Fruit fly (Drosophila melanogaster) whole organism, embryonic: ENCODE measurements around the gene CG7611.
A peak's percentile ranks its signal among the peaks of the same experiment; 100 is the strongest.

Source experiments
- Abd-B ChIP-seq: fragments of 200-800 bp; sonication (Bioruptor generic); optimal IDR thresholded peaks from 2 replicates; lab custom pipeline; 2018; ENCODE audit warnings: missing biosample characterization, mild to moderate bottlenecking, missing genetic modification characterization, moderate library complexity
- BtbVII ChIP-seq: fragments of 200-800 bp; sonication (Bioruptor generic); optimal IDR thresholded peaks from 3 replicates; lab custom pipeline; 2017; ENCODE audit warnings: missing biosample characterization, mild to moderate bottlenecking, missing genetic modification characterization
- CG10147 ChIP-seq: fragments of 200-800 bp; sonication (Bioruptor generic); optimal IDR thresholded peaks from 2 replicates; lab custom pipeline; 2019; ENCODE audit warnings: missing biosample characterization, mild to moderate bottlenecking, missing genetic modification characterization, moderate library complexity
- CG10209 ChIP-seq: fragments of 200-800 bp; sonication (Bioruptor generic); optimal IDR thresholded peaks from 3 replicates; lab custom pipeline; 2017; ENCODE audit warnings: missing biosample characterization, mild to moderate bottlenecking, missing genetic modification characterization, missing genetic modification reagents
- CG10979 ChIP-seq: fragments of 200-800 bp; sonication (Bioruptor generic); optimal IDR thresholded peaks from 2 replicates; lab custom pipeline; 2018; ENCODE audit warnings: missing biosample characterization, mild to moderate bottlenecking, missing genetic modification characterization, moderate library complexity
- CG12236 ChIP-seq: fragments of 200-800 bp; sonication (Bioruptor generic); optimal IDR thresholded peaks from 2 replicates; lab custom pipeline; 2016; ENCODE audit warnings: missing biosample characterization, missing genetic modification characterization
- CG14710 ChIP-seq: fragments of 200-800 bp; sonication (Bioruptor generic); optimal IDR thresholded peaks from 3 replicates; lab custom pipeline; 2019; ENCODE audit warnings: missing biosample characterization, mild to moderate bottlenecking, missing genetic modification characterization, moderate library complexity
- CG15011 ChIP-seq: fragments of 200-800 bp; sonication (Bioruptor generic); optimal IDR thresholded peaks from 3 replicates; lab custom pipeline; 2018; ENCODE audit warnings: missing biosample characterization, mild to moderate bottlenecking, missing genetic modification characterization
- CG15269 ChIP-seq: fragments of 200-800 bp; sonication (Bioruptor generic); optimal IDR thresholded peaks from 2 replicates; lab custom pipeline; 2018; ENCODE audit warnings: missing biosample characterization, mild to moderate bottlenecking, missing genetic modification characterization, moderate library complexity
- CG17328 ChIP-seq: fragments of 200-800 bp; sonication (Bioruptor generic); IDR thresholded peaks from 2 replicates; pipeline ENCODE4 v1.3.6; 2022; ENCODE audit warnings: missing biosample characterization, missing genetic modification characterization
- CG17361 ChIP-seq: fragments of 200-800 bp; sonication (Bioruptor generic); IDR thresholded peaks from 3 replicates; pipeline ENCODE4 v1.3.6; 2022; ENCODE audit warnings: missing biosample characterization, missing genetic modification characterization
- CG32532 ChIP-seq: fragments of 200-800 bp; sonication (Bioruptor generic); IDR thresholded peaks from 2 replicates; pipeline ENCODE4 v1.3.6; 2022; ENCODE audit warnings: missing biosample characterization, missing genetic modification characterization
- CG32767 ChIP-seq: fragments of 200-800 bp; sonication (Bioruptor generic); IDR thresholded peaks from 2 replicates; pipeline ENCODE4 v1.3.6; 2022; ENCODE audit warnings: missing biosample characterization, missing genetic modification characterization
- CG43689 ChIP-seq: fragments of 200-800 bp; sonication (Bioruptor generic); IDR thresholded peaks from 2 replicates; pipeline ENCODE4 v1.3.6; 2022; ENCODE audit warnings: missing biosample characterization, missing genetic modification characterization
- CG4424 ChIP-seq: fragments of 200-800 bp; sonication (Bioruptor generic); optimal IDR thresholded peaks from 3 replicates; lab custom pipeline; 2016; ENCODE audit warnings: missing biosample characterization, missing genetic modification characterization
- CG6254 ChIP-seq: fragments of 200-800 bp; sonication (Bioruptor generic); optimal IDR thresholded peaks from 3 replicates; lab custom pipeline; 2017; ENCODE audit warnings: mild to moderate bottlenecking, missing biosample characterization, missing genetic modification reagents, missing genetic modification characterization
- CG6813 ChIP-seq: fragments of 200-800 bp; sonication (Bioruptor generic); optimal IDR thresholded peaks from 2 replicates; lab custom pipeline; 2017; ENCODE audit warnings: missing biosample characterization, missing genetic modification characterization, mild to moderate bottlenecking, moderate library complexity, missing genetic modification reagents
- Camta ChIP-seq: fragments of 200-800 bp; sonication (Bioruptor generic); optimal IDR thresholded peaks from 2 replicates; lab custom pipeline; 2016; ENCODE audit warnings: missing biosample characterization, missing genetic modification characterization
- Chrac-16 ChIP-seq: fragments of 200-800 bp; sonication (Bioruptor generic); optimal IDR thresholded peaks from 3 replicates; lab custom pipeline; 2016; ENCODE audit warnings: missing biosample characterization, missing genetic modification characterization
- Dip3 ChIP-seq: fragments of 200-800 bp; sonication (Bioruptor generic); optimal IDR thresholded peaks from 3 replicates; lab custom pipeline; 2016; ENCODE audit warnings: missing biosample characterization, missing genetic modification characterization
- HLH4C ChIP-seq: fragments of 200-800 bp; sonication (Bioruptor generic); IDR thresholded peaks from 3 replicates; pipeline ENCODE4 v1.3.6; 2022; ENCODE audit warnings: missing biosample characterization, missing genetic modification characterization; ENCODE audit not compliant: partially characterized antibody
- HLH54F ChIP-seq: fragments of 200-800 bp; sonication (Bioruptor generic); optimal IDR thresholded peaks from 3 replicates; lab custom pipeline; 2016; ENCODE audit warnings: missing biosample characterization, missing genetic modification characterization
- Lhr ChIP-seq: fragments of 200-800 bp; sonication (Bioruptor generic); optimal IDR thresholded peaks from 3 replicates; lab custom pipeline; 2017; ENCODE audit warnings: mild to moderate bottlenecking, missing biosample characterization, missing genetic modification reagents, missing genetic modification characterization
- NC2β ChIP-seq: fragments of 200-800 bp; sonication (Bioruptor generic); optimal IDR thresholded peaks from 2 replicates; lab custom pipeline; 2016; ENCODE audit warnings: missing biosample characterization, missing genetic modification characterization
- Nf-YB ChIP-seq: fragments of 200-800 bp; sonication (Bioruptor generic); optimal IDR thresholded peaks from 3 replicates; lab custom pipeline; 2019; ENCODE audit warnings: missing biosample characterization, mild to moderate bottlenecking, missing genetic modification characterization, moderate library complexity
- Ravus ChIP-seq: fragments of 200-800 bp; sonication (Bioruptor generic); IDR thresholded peaks from 2 replicates; pipeline ENCODE4 v1.3.6; 2022; ENCODE audit warnings: missing biosample characterization, missing genetic modification characterization
- Scr ChIP-seq: fragments of 200-800 bp; sonication (Bioruptor generic); IDR thresholded peaks from 2 replicates; pipeline ENCODE4 v1.3.6; 2022; ENCODE audit warnings: missing biosample characterization, missing genetic modification characterization; ENCODE audit not compliant: partially characterized antibody
- Xbp1 ChIP-seq: fragments of 200-800 bp; sonication (Bioruptor generic); optimal IDR thresholded peaks from 3 replicates; lab custom pipeline; 2016; ENCODE audit warnings: missing biosample characterization, mild to moderate bottlenecking, missing genetic modification characterization
- YL-1 ChIP-seq: fragments of 200-800 bp; sonication (Bioruptor generic); optimal IDR thresholded peaks from 3 replicates; lab custom pipeline; 2017; ENCODE audit warnings: missing biosample characterization, mild to moderate bottlenecking, missing genetic modification characterization
- abd-A ChIP-seq: fragments of 200-800 bp; sonication (Bioruptor generic); optimal IDR thresholded peaks from 3 replicates; lab custom pipeline; 2019; ENCODE audit warnings: missing biosample characterization, mild to moderate bottlenecking, missing genetic modification characterization, moderate library complexity
- al ChIP-seq: fragments of 200-800 bp; sonication (Bioruptor generic); IDR thresholded peaks from 2 replicates; pipeline ENCODE4 v1.3.6; 2022; ENCODE audit warnings: missing biosample characterization, missing genetic modification characterization
- cato ChIP-seq: fragments of 200-800 bp; sonication (Bioruptor generic); optimal IDR thresholded peaks from 2 replicates; lab custom pipeline; 2016; ENCODE audit warnings: missing biosample characterization, missing genetic modification characterization, borderline replicate concordance
- cg ChIP-seq: fragments of 200-800 bp; sonication (Bioruptor generic); optimal IDR thresholded peaks from 3 replicates; lab custom pipeline; 2019; ENCODE audit warnings: missing biosample characterization, mild to moderate bottlenecking, missing genetic modification characterization, moderate library complexity
- ci ChIP-seq: fragments of 200-800 bp; sonication (Bioruptor generic); IDR thresholded peaks from 3 replicates; pipeline ENCODE4 v1.3.6; 2022; ENCODE audit warnings: missing biosample characterization, missing genetic modification characterization
- crp ChIP-seq, 2 experiments: fragments of 200-800 bp; sonication (Bioruptor generic); optimal IDR thresholded peaks; 2 replicates in 1 of 2; 3 replicates in 1 of 2; lab custom pipeline; 2017; ENCODE audit warnings: missing biosample characterization in 2 of 2, missing genetic modification characterization in 2 of 2, mild to moderate bottlenecking in 1 of 2, moderate library complexity in 1 of 2
- dmrt11E ChIP-seq: fragments of 200-800 bp; sonication (Bioruptor generic); optimal IDR thresholded peaks from 3 replicates; lab custom pipeline; 2018; ENCODE audit warnings: missing biosample characterization, mild to moderate bottlenecking, missing genetic modification characterization, moderate library complexity
- esg ChIP-seq: fragments of 200-800 bp; sonication (Bioruptor generic); conservative IDR thresholded peaks from 2 replicates; pipeline ENCODE4 v1.3.6; 2022; ENCODE audit warnings: missing biosample characterization, missing genetic modification characterization
- fru ChIP-seq: fragments of >200 bp; optimal IDR thresholded peaks from 2 replicates; lab custom pipeline; 2017
- gem ChIP-seq: fragments of 200-800 bp; sonication (Bioruptor generic); optimal IDR thresholded peaks from 2 replicates; lab custom pipeline; 2019; ENCODE audit warnings: missing biosample characterization, mild to moderate bottlenecking, missing genetic modification characterization, moderate library complexity
- klu ChIP-seq: fragments of 200-800 bp; sonication (Bioruptor generic); IDR thresholded peaks from 2 replicates; pipeline ENCODE4 v1.3.6; 2022; ENCODE audit warnings: missing biosample characterization, missing genetic modification characterization
- knrl ChIP-seq: fragments of 200-800 bp; sonication (Bioruptor generic); IDR thresholded peaks from 3 replicates; pipeline ENCODE4 v1.3.6; 2022; ENCODE audit warnings: missing biosample characterization, missing genetic modification characterization; ENCODE audit not compliant: partially characterized antibody
- nerfin-1 ChIP-seq: fragments of 200-800 bp; sonication (Bioruptor generic); optimal IDR thresholded peaks from 3 replicates; lab custom pipeline; 2019; ENCODE audit warnings: missing biosample characterization, mild to moderate bottlenecking, missing genetic modification characterization, moderate library complexity
- nerfin-2 ChIP-seq: fragments of 200-800 bp; sonication (Bioruptor generic); IDR thresholded peaks from 2 replicates; pipeline ENCODE4 v1.3.6; 2022; ENCODE audit warnings: missing biosample characterization, missing genetic modification characterization; ENCODE audit not compliant: partially characterized antibody
- nom ChIP-seq: fragments of 200-800 bp; sonication (Bioruptor generic); optimal IDR thresholded peaks from 2 replicates; lab custom pipeline; 2017; ENCODE audit warnings: missing biosample characterization, missing genetic modification characterization, mild to moderate bottlenecking, moderate library complexity, missing genetic modification reagents
- so ChIP-seq: fragments of 200-800 bp; sonication (Bioruptor generic); IDR thresholded peaks from 3 replicates; pipeline ENCODE4 v1.3.6; 2022; ENCODE audit warnings: missing biosample characterization, missing genetic modification characterization
- sob ChIP-seq: fragments of 200-800 bp; sonication (Bioruptor generic); IDR thresholded peaks from 2 replicates; pipeline ENCODE4 v1.3.6; 2022; ENCODE audit warnings: missing biosample characterization, missing genetic modification characterization
- trh ChIP-seq: fragments of 200-800 bp; sonication (Bioruptor generic); optimal IDR thresholded peaks from 2 replicates; lab custom pipeline; 2016; ENCODE audit warnings: missing biosample characterization, missing genetic modification characterization
- tup ChIP-seq: fragments of 200-800 bp; sonication (Bioruptor generic); optimal IDR thresholded peaks from 2 replicates; lab custom pipeline; 2016; ENCODE audit warnings: missing biosample characterization, mild to moderate bottlenecking, missing genetic modification characterization, moderate library complexity
- unc-4 ChIP-seq: fragments of 200-800 bp; sonication (Bioruptor generic); IDR thresholded peaks from 2 replicates; pipeline ENCODE4 v1.3.6; 2022; ENCODE audit warnings: missing biosample characterization, missing genetic modification characterization; ENCODE audit not compliant: partially characterized antibody
- zfh2 ChIP-seq: fragments of 200-800 bp; sonication (Bioruptor generic); optimal IDR thresholded peaks from 2 replicates; lab custom pipeline; 2016; ENCODE audit warnings: missing biosample characterization, missing genetic modification characterization

CG7611 gene

dm6 chr3L:21516716-21517266 lies 6.2 kb upstream of the CG7611 start (continued):
- peak; percentile 88 for TF ChIP-seq YL-1 (GFP tag; lab: Kevin White, UChicago)
- TF ChIP-seq Xbp1 (GFP tag; lab: Kevin White, UChicago): peak; percentile 27
- no peak for TF ChIP-seq CG15011 (GFP tag; lab: Kevin White, UChicago)
- TF ChIP-seq CG15269: no peak
- TF ChIP-seq dmrt11E: peak; percentile 1
- TF ChIP-seq nom: no peak
- TF ChIP-seq Chrac-16 (GFP tag; lab: Kevin White, UChicago): no peak
- TF ChIP-seq CG10209 (GFP tag; lab: Kevin White, UChicago): peak; percentile 14
- no peak for TF ChIP-seq CG6813 (GFP tag; lab: Kevin White, UChicago)
- no peak for TF ChIP-seq fru (lab: Kevin White, UChicago)
- no peak for TF ChIP-seq so
- peak; percentile 31 for TF ChIP-seq gem (tag; lab: Kevin White, UChicago)
- TF ChIP-seq CG4424 (GFP tag; lab: Kevin White, UChicago): peak; percentile 33
- TF ChIP-seq BtbVII (GFP tag; lab: Kevin White, UChicago): no peak
- no peak for TF ChIP-seq ci (GFP tag; lab: Robert Waterston, UW)
- TF ChIP-seq HLH54F (GFP tag; lab: Kevin White, UChicago): peak; percentile 25
- no peak for TF ChIP-seq Abd-B (GFP tag; lab: Kevin White, UChicago)
- no peak for TF ChIP-seq abd-A (tag; lab: Kevin White, UChicago)
- TF ChIP-seq tup (GFP tag; lab: Kevin White, UChicago): no peak
- TF ChIP-seq NC2β (GFP tag; lab: Kevin White, UChicago): peak; percentile 57
- no peak for TF ChIP-seq CG17328 (GFP tag; lab: Robert Waterston, UW)
- TF ChIP-seq cg (GFP tag; lab: Kevin White, UChicago): peak; percentile 93
- peak; percentile 9 for TF ChIP-seq Dip3
- TF ChIP-seq Scr: no peak
- no peak for TF ChIP-seq CG32767 (GFP tag; lab: Robert Waterston, UW)
- peak; percentile 16 for TF ChIP-seq CG6254 (GFP tag; lab: Kevin White, UChicago)
- no peak for TF ChIP-seq CG10147 (GFP tag; lab: Kevin White, UChicago)
- no peak for TF ChIP-seq al (GFP tag; lab: Robert Waterston, UW)
- TF ChIP-seq Camta (GFP tag; lab: Kevin White, UChicago): peak; percentile 27
- TF ChIP-seq knrl (GFP tag; lab: Robert Waterston, UW): no peak
- TF ChIP-seq CG14710 (tag; lab: Kevin White, UChicago): peak; percentile 62
- no peak for TF ChIP-seq klu (GFP tag; lab: Robert Waterston, UW)
- no peak for TF ChIP-seq CG12236 (GFP tag; lab: Kevin White, UChicago)
- peak; percentile 73 for TF ChIP-seq Lhr
- TF ChIP-seq cato: peak; percentile 0
- TF ChIP-seq zfh2 (GFP tag; lab: Kevin White, UChicago): no peak
- TF ChIP-seq CG17361 (GFP tag; lab: Robert Waterston, UW): no peak
- no peak for TF ChIP-seq trh
- TF ChIP-seq CG43689 (GFP tag; lab: Robert Waterston, UW): no peak
- TF ChIP-seq Ravus (GFP tag; lab: Robert Waterston, UW): no peak
- TF ChIP-seq CG10979 (tag; lab: Kevin White, UChicago): peak; percentile 7
- peak; percentile 14; the same call in 1 of the 2 replicates for TF ChIP-seq unc-4 (GFP tag; lab: Robert Waterston, UW)
- TF ChIP-seq nerfin-2 (GFP tag; lab: Robert Waterston, UW): no peak
- no peak for TF ChIP-seq HLH4C (GFP tag; lab: Robert Waterston, UW)
- peak; percentile 25; the same call in 1 of the 2 replicates for TF ChIP-seq CG32532 (GFP tag; lab: Robert Waterston, UW)
- no peak for TF ChIP-seq crp (GFP tag; optimal IDR thresholded peaks at IDR 0.05; lab: Kevin White, UChicago)
- TF ChIP-seq nerfin-1 (tag; lab: Kevin White, UChicago): no peak
- TF ChIP-seq esg (GFP tag; lab: Robert Waterston, UW): no peak
- TF ChIP-seq Nf-YB (GFP tag; lab: Kevin White, UChicago): peak; percentile 7
- no peak for TF ChIP-seq sob
